Worm (Caenorhabditis elegans) whole organism, L1 larva: ENCODE results near the gene T02H6.3.

Experiments
- C04F5.9 ChIP-seq: sonication (generic microtip); optimal IDR thresholded peaks from 2 replicates; lab custom pipeline; 2016; ENCODE audit warnings: missing genetic modification characterization, missing compliant biosample characterization
- F16B12.6 ChIP-seq: fragments of 150-350 bp; optimal IDR thresholded peaks from 2 replicates; lab custom pipeline; 2014; ENCODE audit warnings: missing biosample characterization, missing genetic modification characterization
- aha-1 ChIP-seq: fragments of 150-350 bp; optimal IDR thresholded peaks from 2 replicates; lab custom pipeline; 2014; ENCODE audit warnings: missing biosample characterization, missing genetic modification characterization
- alr-1 ChIP-seq: fragments of 200-800 bp; sonication (Bioruptor generic); optimal IDR thresholded peaks from 2 replicates; lab custom pipeline; 2018; ENCODE audit warnings: borderline replicate concordance, mild to moderate bottlenecking, missing genetic modification characterization, missing compliant biosample characterization
- ces-1 ChIP-seq: fragments of 150-350 bp; optimal IDR thresholded peaks from 2 replicates; lab custom pipeline; 2014; ENCODE audit warnings: missing biosample characterization, missing genetic modification reagents, missing genetic modification characterization
- dsc-1 ChIP-seq: sonication (generic microtip); optimal IDR thresholded peaks from 2 replicates; lab custom pipeline; 2016; ENCODE audit warnings: mild to moderate bottlenecking, missing genetic modification characterization, missing compliant biosample characterization
- egl-13 ChIP-seq: sonication (generic microtip); optimal IDR thresholded peaks from 2 replicates; lab custom pipeline; 2016; ENCODE audit warnings: missing genotype, missing genetic modification reagents, missing genetic modification characterization, missing compliant biosample characterization
- elt-3 ChIP-seq, 6 experiments: fragments of 150-350 bp in 1 of 6; sonication (generic microtip); optimal IDR thresholded peaks; 2 replicates each; lab custom pipeline; 2017 to 2018; ENCODE audit warnings: missing biosample characterization in 6 of 6, missing genetic modification characterization in 6 of 6, inconsistent platforms in 1 of 6
- ets-5 ChIP-seq: fragments of 200-800 bp; sonication (Bioruptor generic); IDR thresholded peaks from 2 replicates; pipeline ENCODE4 v1.3.6; 2022; ENCODE audit warnings: missing genetic modification characterization, missing compliant biosample characterization
- fkh-4 ChIP-seq: sonication (generic microtip); optimal IDR thresholded peaks from 2 replicates; lab custom pipeline; 2016; ENCODE audit warnings: missing compliant biosample characterization, missing genetic modification characterization, borderline replicate concordance
- fkh-8 ChIP-seq: sonication (generic microtip); optimal IDR thresholded peaks from 2 replicates; lab custom pipeline; 2016; ENCODE audit warnings: mild to moderate bottlenecking, missing genetic modification characterization, missing compliant biosample characterization
- hlh-17 ChIP-seq: fragments of 200-800 bp; sonication (Bioruptor generic); optimal IDR thresholded peaks from 2 replicates; lab custom pipeline; 2018; ENCODE audit warnings: missing genetic modification characterization, mild to moderate bottlenecking, missing compliant biosample characterization, moderate library complexity, borderline replicate concordance
- hlh-4 ChIP-seq: sonication (generic microtip); optimal IDR thresholded peaks from 2 replicates; lab custom pipeline; 2016; ENCODE audit warnings: mild to moderate bottlenecking, missing genetic modification characterization, missing compliant biosample characterization
- hpl-2 ChIP-seq: fragments of 150-350 bp; optimal IDR thresholded peaks from 2 replicates; lab custom pipeline; 2014; ENCODE audit warnings: missing biosample characterization, missing genetic modification reagents, missing genetic modification characterization
- irx-1 ChIP-seq: sonication (generic microtip); optimal IDR thresholded peaks from 2 replicates; lab custom pipeline; 2016; ENCODE audit warnings: missing genetic modification characterization, missing compliant biosample characterization
- jun-1 ChIP-seq: fragments of 150-350 bp; optimal IDR thresholded peaks from 2 replicates; lab custom pipeline; 2014; ENCODE audit warnings: missing biosample characterization, missing genetic modification reagents, missing genetic modification characterization
- lin-13 ChIP-seq: fragments of 150-350 bp; optimal IDR thresholded peaks from 2 replicates; lab custom pipeline; 2014; ENCODE audit warnings: missing biosample characterization, missing genetic modification reagents, missing genetic modification characterization
- lin-35 ChIP-seq, 2 experiments: fragments of 150-350 bp; optimal IDR thresholded peaks; 2 replicates each; lab custom pipeline; 2014; ENCODE audit warnings: missing biosample characterization in 2 of 2, missing genetic modification characterization in 2 of 2, missing genetic modification reagents in 2 of 2
- lir-3 ChIP-seq: sonication (generic microtip); optimal IDR thresholded peaks from 2 replicates; lab custom pipeline; 2016; ENCODE audit warnings: mild to moderate bottlenecking, missing genetic modification characterization, moderate library complexity, missing compliant biosample characterization; ENCODE audit not compliant: poor library complexity
- mdl-1 ChIP-seq, 2 experiments: fragments of 150-350 bp; optimal IDR thresholded peaks; 2 replicates each; lab custom pipeline; 2014 to 2017; ENCODE audit warnings: missing biosample characterization in 2 of 2, missing genetic modification characterization in 2 of 2, inconsistent platforms in 1 of 2
- mef-2 ChIP-seq: fragments of 150-350 bp; optimal IDR thresholded peaks from 2 replicates; lab custom pipeline; 2014; ENCODE audit warnings: missing biosample characterization, missing genetic modification characterization
- nhr-11 ChIP-seq: fragments of 150-350 bp; optimal IDR thresholded peaks from 2 replicates; lab custom pipeline; 2014; ENCODE audit warnings: missing biosample characterization, missing genetic modification characterization
- nhr-19 ChIP-seq: fragments of 200-800 bp; sonication (Bioruptor generic); conservative IDR thresholded peaks from 2 replicates; pipeline ENCODE4 v1.3.6; 2022; ENCODE audit warnings: missing genetic modification characterization, missing compliant biosample characterization
- nhr-20 ChIP-seq: sonication (generic microtip); optimal IDR thresholded peaks from 2 replicates; lab custom pipeline; 2016; ENCODE audit warnings: mild to moderate bottlenecking, missing genetic modification characterization, missing compliant biosample characterization
- nhr-28 ChIP-seq: fragments of 150-350 bp; optimal IDR thresholded peaks from 2 replicates; lab custom pipeline; 2014; ENCODE audit warnings: missing biosample characterization, missing genetic modification characterization
- nhr-47 ChIP-seq: sonication (generic microtip); optimal IDR thresholded peaks from 2 replicates; lab custom pipeline; 2016; ENCODE audit warnings: mild to moderate bottlenecking, missing genetic modification characterization, moderate library complexity, missing compliant biosample characterization
- nhr-84 ChIP-seq: sonication (generic microtip); optimal IDR thresholded peaks from 2 replicates; lab custom pipeline; 2017; ENCODE audit warnings: missing biosample characterization, missing genetic modification characterization
- nhr-85 ChIP-seq: sonication (generic microtip); peaks from one replicate; lab custom pipeline; 2016; ENCODE audit warnings: missing genetic modification characterization, inconsistent platforms, missing compliant biosample characterization
- pax-3 ChIP-seq: fragments of 200-800 bp; sonication (Bioruptor generic); optimal IDR thresholded peaks from 2 replicates; lab custom pipeline; 2018; ENCODE audit warnings: mild to moderate bottlenecking, missing genetic modification characterization, moderate library complexity, missing compliant biosample characterization
- skn-1 ChIP-seq: fragments of 150-350 bp; optimal IDR thresholded peaks from 2 replicates; lab custom pipeline; 2014; ENCODE audit warnings: missing biosample characterization, missing genetic modification characterization
- snu-23 ChIP-seq: sonication (generic microtip); optimal IDR thresholded peaks from 2 replicates; lab custom pipeline; 2016; ENCODE audit warnings: missing genetic modification characterization, missing compliant biosample characterization
- sptf-1 ChIP-seq: fragments of 150-350 bp; optimal IDR thresholded peaks from 2 replicates; lab custom pipeline; 2014; ENCODE audit warnings: missing biosample characterization, missing genetic modification characterization
- sup-37 ChIP-seq: fragments of 200-800 bp; sonication (Bioruptor generic); optimal IDR thresholded peaks from 2 replicates; lab custom pipeline; 2018; ENCODE audit warnings: mild to moderate bottlenecking, missing genetic modification characterization, missing compliant biosample characterization
- swsn-7 ChIP-seq: sonication (generic microtip); optimal IDR thresholded peaks from 2 replicates; lab custom pipeline; 2016; ENCODE audit warnings: missing genetic modification characterization, missing compliant biosample characterization
- tbx-2 ChIP-seq: sonication (generic microtip); optimal IDR thresholded peaks from 2 replicates; lab custom pipeline; 2016; ENCODE audit warnings: missing genetic modification characterization, missing compliant biosample characterization
- tlp-1 ChIP-seq: fragments of 150-350 bp; optimal IDR thresholded peaks from 2 replicates; lab custom pipeline; 2014; ENCODE audit warnings: missing biosample characterization, missing genetic modification characterization
- unc-62 ChIP-seq: fragments of 150-350 bp; optimal IDR thresholded peaks from 2 replicates; lab custom pipeline; 2014; ENCODE audit warnings: missing biosample characterization, missing genetic modification reagents, missing genetic modification characterization
- unc-86 ChIP-seq: sonication (generic microtip); optimal IDR thresholded peaks from 2 replicates; lab custom pipeline; 2016; ENCODE audit warnings: missing genetic modification characterization, missing compliant biosample characterization
- unc-98 ChIP-seq: fragments of 200-800 bp; sonication (Bioruptor generic); IDR thresholded peaks from 2 replicates; pipeline ENCODE4 v1.3.6; 2022; ENCODE audit warnings: missing genetic modification characterization, missing compliant biosample characterization
- vab-15 ChIP-seq: sonication (generic microtip); optimal IDR thresholded peaks from 2 replicates; lab custom pipeline; 2017; ENCODE audit warnings: missing genotype, mild to moderate bottlenecking, missing genetic modification characterization, missing compliant biosample characterization
- xbp-1 ChIP-seq: sonication (generic microtip); optimal IDR thresholded peaks from 2 replicates; lab custom pipeline; 2016; ENCODE audit warnings: missing genetic modification characterization, missing compliant biosample characterization
- zag-1 ChIP-seq: fragments of 150-350 bp; optimal IDR thresholded peaks from 2 replicates; lab custom pipeline; 2014; ENCODE audit warnings: missing biosample characterization, missing genetic modification characterization
- ztf-4 ChIP-seq: fragments of 150-350 bp; optimal IDR thresholded peaks from 2 replicates; lab custom pipeline; 2014; ENCODE audit warnings: missing biosample characterization, missing genetic modification characterization

Gene T02H6.3

DNA sequence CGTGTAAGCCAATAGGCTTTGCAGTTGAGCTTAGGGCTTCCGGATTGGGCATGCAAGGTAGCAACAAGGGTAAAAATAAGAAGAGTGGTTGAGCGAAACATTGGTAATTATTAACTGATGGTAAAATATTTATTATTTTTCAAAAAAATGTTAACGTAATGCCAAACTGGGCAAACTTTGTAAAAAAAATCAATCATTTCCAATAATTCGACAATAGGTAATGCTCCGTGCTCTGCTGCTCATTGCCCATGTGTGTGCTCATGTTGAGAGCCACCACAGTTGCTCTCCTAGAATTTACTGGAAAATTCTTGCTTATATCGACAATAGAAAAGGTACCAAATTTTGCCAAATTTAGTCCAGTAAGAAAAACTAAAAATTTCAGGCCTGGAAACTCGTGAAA lies 11.0 kb upstream of the T02H6.3 start, which contains the start of the genes T02H6.10 and T02H6.8:
T02H6.10 (minus strand) TSS at position 101 of the 400 bp plus-strand sequence.
T02H6.8 (plus strand) TSS at position 221 of the 400 bp plus-strand sequence.
- TF ChIP-seq pax-3 (no peak), nhr-19 (GFP tag; lab: Robert Waterston, UW) (no peak), irx-1 (tag; lab: Kevin White, UChicago) (no peak), jun-1 (tag; lab: Kevin White, UChicago) (no peak), fkh-4 (tag; lab: Kevin White, UChicago) (no peak), ztf-4 (tag; lab: Kevin White, UChicago) (no peak), nhr-11 (tag; lab: Kevin White, UChicago) (no peak), sup-37 (GFP tag; lab: Kevin White, UChicago) (no peak), skn-1 (tag; lab: Kevin White, UChicago) (no peak), ets-5 (GFP tag; lab: Robert Waterston, UW) (no peak), nhr-47 (tag; lab: Kevin White, UChicago) (no peak), tbx-2 (tag; lab: Kevin White, UChicago) (no peak), mdl-1 (tag; optimal IDR thresholded peaks at IDR 0.05; lab: Kevin White, UChicago) (no peak), nhr-85 (tag; lab: Kevin White, UChicago) (no peak), unc-86 (tag; lab: Kevin White, UChicago) (no peak), C04F5.9 (no peak), hlh-17 (no peak), lin-35 (GFP tag; optimal IDR thresholded peaks at IDR 0.05; lab: Kevin White, UChicago) (no peak)

DNA sequence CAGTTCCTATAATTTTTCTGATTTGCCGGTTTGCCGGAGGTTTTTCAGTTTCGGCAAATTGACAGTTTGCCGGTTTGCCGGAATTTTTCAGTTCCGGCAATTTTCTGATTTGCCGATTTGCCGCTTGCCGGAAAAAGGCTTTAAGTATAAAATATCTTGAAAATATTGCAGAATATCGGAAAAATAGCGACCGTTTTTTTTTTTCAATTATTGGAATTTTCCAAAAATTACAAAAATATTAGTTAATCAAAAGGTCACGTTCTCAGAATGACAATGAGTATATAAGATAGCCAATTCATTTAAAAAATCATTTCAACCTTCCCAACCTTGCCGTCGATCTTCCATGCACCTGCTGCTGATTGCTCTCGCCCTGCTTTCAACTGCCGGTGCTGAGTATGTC lies 9.3 kb upstream of the T02H6.3 start, which contains the start of gene T02H6.7:
T02H6.7 (plus strand) TSS at position 301 of the 400 bp plus-strand sequence.
- TF ChIP-seq vab-15 (tag; lab: Kevin White, UChicago), result no peak
- no peak for TF ChIP-seq alr-1
- no peak for TF ChIP-seq unc-62 (GFP tag; lab: Kevin White, UChicago)
- TF ChIP-seq xbp-1 (tag; lab: Kevin White, UChicago), result no peak
- TF ChIP-seq jun-1 (tag; lab: Kevin White, UChicago), result no peak
- TF ChIP-seq skn-1 (tag; lab: Kevin White, UChicago), result no peak
- TF ChIP-seq nhr-20 (tag; lab: Kevin White, UChicago), result no peak
- TF ChIP-seq unc-86 (tag; lab: Kevin White, UChicago), result no peak
- TF ChIP-seq F16B12.6 (tag; lab: Kevin White, UChicago), result no peak
- no peak for TF ChIP-seq ztf-4 (tag; lab: Kevin White, UChicago)
- TF ChIP-seq zag-1 (tag; lab: Kevin White, UChicago), result no peak
- TF ChIP-seq, all 84 proteins: peak for 0

DNA sequence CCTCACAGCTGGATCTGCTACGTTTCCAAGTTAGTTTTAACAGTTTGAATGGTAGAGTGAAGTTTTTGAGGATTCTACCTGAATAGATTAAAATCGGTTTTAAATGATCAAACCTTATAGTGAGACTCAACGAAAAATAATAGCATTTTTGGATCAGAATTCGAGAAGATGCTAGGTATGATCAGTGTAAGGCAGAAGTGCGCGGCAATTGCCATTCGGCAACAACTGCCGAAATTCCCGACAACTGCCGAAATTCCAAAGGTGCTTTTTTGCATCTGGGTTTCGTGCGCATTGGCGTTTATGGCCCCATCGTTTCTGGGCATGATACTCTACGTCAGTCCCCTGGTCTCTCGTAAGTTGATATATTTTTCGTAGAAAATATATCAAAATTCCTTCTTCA lies 8.2 kb upstream of the T02H6.3 start, which contains the start of gene T02H6.6:
T02H6.6 (plus strand) TSS at position 301 of the 400 bp plus-strand sequence.
- TF ChIP-seq hlh-4 (tag; lab: Kevin White, UChicago) (no peak), nhr-11 (tag; lab: Kevin White, UChicago) (no peak), swsn-7 (tag; lab: Kevin White, UChicago) (no peak), sptf-1 (tag; lab: Kevin White, UChicago) (no peak), egl-13 (tag; lab: Kevin White, UChicago) (no peak), tlp-1 (tag; lab: Kevin White, UChicago) (no peak), ztf-4 (tag; lab: Kevin White, UChicago) (no peak), nhr-85 (tag; lab: Kevin White, UChicago) (no peak), unc-98 (no peak), fkh-8 (no peak)

DNA sequence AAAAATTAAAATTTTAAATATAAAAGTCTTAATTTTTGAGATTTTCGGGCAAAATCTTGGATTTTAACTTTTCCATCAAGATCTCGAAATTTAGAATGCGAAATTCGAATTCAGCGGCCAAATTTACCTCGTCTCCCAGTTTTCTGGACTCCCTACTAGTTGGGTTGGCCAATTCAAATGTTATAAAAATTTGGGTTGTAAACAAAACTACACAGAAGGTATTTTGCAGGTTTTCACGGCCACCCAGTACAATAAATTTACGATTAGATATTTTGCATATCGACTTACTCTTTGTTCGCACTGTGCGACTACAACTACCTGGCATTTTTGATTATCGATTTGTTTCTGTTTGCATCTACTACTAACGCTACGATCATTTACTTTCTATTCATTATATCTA lies 6.8 kb upstream of the T02H6.3 start, which contains the start of gene T02H6.5:
T02H6.5 (plus strand) TSS at position 301 of the 400 bp plus-strand sequence.
- TF ChIP-seq lin-13 (GFP tag; lab: Kevin White, UChicago) (no peak), snu-23 (GFP tag; lab: Kevin White, UChicago) (no peak), ces-1 (GFP tag; lab: Kevin White, UChicago) (no peak), fkh-8 (no peak), dsc-1 (no peak), tlp-1 (tag; lab: Kevin White, UChicago) (no peak), nhr-85 (tag; lab: Kevin White, UChicago) (no peak), vab-15 (tag; lab: Kevin White, UChicago) (no peak), nhr-84 (tag; lab: Kevin White, UChicago) (no peak), hpl-2 (GFP tag; lab: Kevin White, UChicago) (no peak), alr-1 (no peak), sup-37 (GFP tag; lab: Kevin White, UChicago) (no peak), mef-2 (tag; lab: Kevin White, UChicago) (no peak), zag-1 (tag; lab: Kevin White, UChicago) (no peak), nhr-28 (tag; lab: Kevin White, UChicago) (no peak), aha-1 (tag; lab: Kevin White, UChicago) (no peak), lir-3 (tag; lab: Kevin White, UChicago) (no peak), elt-3 (tag; optimal IDR thresholded peaks at IDR 0.05; lab: Kevin White, UChicago) (no peak), F16B12.6 (tag; lab: Kevin White, UChicago) (no peak), skn-1 (tag; lab: Kevin White, UChicago) (no peak)
